Fruit fly (Drosophila melanogaster): ENCODE measurements around the gene Aven.

dm6 chrX:12658999-12659560 is 29.6 kb upstream of the Aven start, which contains the start of gene Tis11:
- no peak for TF ChIP-seq psq (optimal IDR thresholded peaks at IDR 0.05)
- TF ChIP-seq CG8478 (optimal IDR thresholded peaks at IDR 0.05): no peak
- TF ChIP-seq Dll (optimal IDR thresholded peaks at IDR 0.05): no peak

All from whole organism.